Worm (Caenorhabditis elegans): ENCODE measurements around the gene Y44F5A.1.

Gene Y44F5A.1

ce11 chrIII:4280215-4281173, 33.0 kb upstream of the Y44F5A.1 start, which contains the start of gene sup-26:
Gene sup-26, minus strand, starts transcription at chrIII:4280224.
- TF ChIP-seq ceh-34 (tag; optimal IDR thresholded peaks at IDR 0.05) (peak; percentile 73), ttx-3 (tag; optimal IDR thresholded peaks at IDR 0.05) (no peak), hlh-15 (tag; optimal IDR thresholded peaks at IDR 0.05) (no peak), pax-1 (tag; optimal IDR thresholded peaks at IDR 0.05) (no peak), ztf-16 (tag; optimal IDR thresholded peaks at IDR 0.05) (no peak), sox-4 (tag; optimal IDR thresholded peaks at IDR 0.05) (peak; percentile 45), elt-4 (tag; optimal IDR thresholded peaks at IDR 0.05) (peak; percentile 85), unc-55 (GFP tag; optimal IDR thresholded peaks at IDR 0.05) (peak; percentile 16), hlh-13 (GFP tag; optimal IDR thresholded peaks at IDR 0.05) (no peak), fkh-10 (GFP tag; optimal IDR thresholded peaks at IDR 0.05) (no peak), fkh-6 (tag; optimal IDR thresholded peaks at IDR 0.05) (peak; percentile 57), zip-5 (tag; optimal IDR thresholded peaks at IDR 0.05) (no peak), npax-4 (tag; optimal IDR thresholded peaks at IDR 0.05) (no peak), T23F11.4 (GFP tag; optimal IDR thresholded peaks at IDR 0.05) (no peak), pat-9 (tag; optimal IDR thresholded peaks at IDR 0.05) (no peak), tbx-2 (tag; optimal IDR thresholded peaks at IDR 0.05) (peak; percentile 65), ceh-30 (tag; optimal IDR thresholded peaks at IDR 0.05) (no peak), nfya-1 (tag; optimal IDR thresholded peaks at IDR 0.05) (peak; percentile 19), Y22D7AL.16 (tag; optimal IDR thresholded peaks at IDR 0.05) (no peak), C08G9.2 (tag; optimal IDR thresholded peaks at IDR 0.05) (no peak), unc-3 (GFP tag; conservative IDR thresholded peaks at IDR 0.05) (no peak), unc-3 (tag; optimal IDR thresholded peaks at IDR 0.05) (no peak), mec-3 (tag; optimal IDR thresholded peaks at IDR 0.05; ENCODE audit: borderline replicate concordance) (peak; percentile 29), ceh-6 (GFP tag; optimal IDR thresholded peaks at IDR 0.05) (peak; percentile 19), ceh-18 (tag; optimal IDR thresholded peaks at IDR 0.05) (peak; percentile 33), odd-2 (tag; optimal IDR thresholded peaks at IDR 0.05) (no peak), K09A11.1 (tag; optimal IDR thresholded peaks at IDR 0.05; ENCODE audit: insufficient read depth) (no peak), madf-2 (tag; optimal IDR thresholded peaks at IDR 0.05) (no peak), hlh-30 (tag; optimal IDR thresholded peaks at IDR 0.05; ENCODE audit: insufficient read depth) (peak; percentile 84), tbx-7 (tag; optimal IDR thresholded peaks at IDR 0.05) (no peak), sdc-2 (tag; optimal IDR thresholded peaks at IDR 0.05) (peak; percentile 70), pha-4 (tag; optimal IDR thresholded peaks at IDR 0.05) (no peak), pag-3 (tag; optimal IDR thresholded peaks at IDR 0.05; ENCODE audit: borderline replicate concordance) (no peak), ceh-22 (tag; optimal IDR thresholded peaks at IDR 0.05) (no peak), ceh-19 (GFP tag; optimal IDR thresholded peaks at IDR 0.05) (no peak), ceh-9 (tag; optimal IDR thresholded peaks at IDR 0.05) (no peak), che-1 (tag; optimal IDR thresholded peaks at IDR 0.05) (no peak), F13H6.1 (tag; optimal IDR thresholded peaks at IDR 0.05) (no peak), hlh-8 (tag; optimal IDR thresholded peaks at IDR 0.05) (no peak), ceh-2 (tag; optimal IDR thresholded peaks at IDR 0.05) (peak; percentile 28), pros-1 (tag; optimal IDR thresholded peaks at IDR 0.05) (no peak), lin-11 (tag; optimal IDR thresholded peaks at IDR 0.05) (no peak), lim-6 (tag; optimal IDR thresholded peaks at IDR 0.05) (no peak), elt-2 (tag; optimal IDR thresholded peaks at IDR 0.05) (no peak), eyg-1 (tag; optimal IDR thresholded peaks at IDR 0.05) (peak; percentile 52), unc-86 (tag; optimal IDR thresholded peaks at IDR 0.05) (no peak), ref-2 (tag; optimal IDR thresholded peaks at IDR 0.05) (peak; percentile 65), ahr-1 (tag; optimal IDR thresholded peaks at IDR 0.05) (no peak), unc-42 (tag; optimal IDR thresholded peaks at IDR 0.05) (peak; percentile 24), ceh-24 (tag; optimal IDR thresholded peaks at IDR 0.05) (no peak), fax-1 (tag; optimal IDR thresholded peaks at IDR 0.05) (no peak)
